Fruit fly (Drosophila melanogaster): ENCODE measurements around the gene CG4325.

dm6 chrX:2088798-2089197 is 45.2 kb upstream of the CG4325 start:
- no peak for TF ChIP-seq CG7101 (tag; optimal IDR thresholded peaks at IDR 0.05)
- TF ChIP-seq ovo (GFP tag; optimal IDR thresholded peaks at IDR 0.05), result no peak
